Fruit fly (Drosophila melanogaster) whole organism, wandering third instar larva: ENCODE data around the gene sea.

Source experiments
- Abd-B ChIP-seq: fragments of >200 bp; optimal IDR thresholded peaks from 2 replicates; lab custom pipeline; 2017; ENCODE audit warnings: missing biosample characterization, missing genetic modification characterization
- CG32264 ChIP-seq: fragments of 200-800 bp; sonication (Bioruptor generic); optimal IDR thresholded peaks from 2 replicates; lab custom pipeline; 2016; ENCODE audit warnings: missing biosample characterization, missing genetic modification characterization
- CG9705 ChIP-seq: fragments of 200-800 bp; sonication (Bioruptor generic); optimal IDR thresholded peaks from 2 replicates; lab custom pipeline; 2018; ENCODE audit warnings: missing biosample characterization, mild to moderate bottlenecking, missing genetic modification characterization
- Dfd ChIP-seq: fragments of >200 bp; optimal IDR thresholded peaks from 2 replicates; lab custom pipeline; 2017; ENCODE audit warnings: missing biosample characterization, missing genetic modification characterization
- Dif ChIP-seq: fragments of 200-275, 200-300 bp; sonication (Bioruptor generic); optimal IDR thresholded peaks from 2 replicates; lab custom pipeline; 2018; ENCODE audit warnings: missing biosample characterization, missing genetic modification characterization; ENCODE audit not compliant: partially characterized antibody
- GATAd ChIP-seq: sonication (Bioruptor generic); optimal IDR thresholded peaks from 2 replicates; lab custom pipeline; 2016; ENCODE audit warnings: missing biosample characterization, missing genetic modification characterization
- HLH106 ChIP-seq: fragments of 200-800 bp; optimal IDR thresholded peaks from 3 replicates; lab custom pipeline; 2019; ENCODE audit warnings: missing biosample characterization, mild to moderate bottlenecking, missing genetic modification characterization, moderate library complexity
- Hr78 ChIP-seq: fragments of >200 bp; optimal IDR thresholded peaks from 2 replicates; lab custom pipeline; 2017; ENCODE audit warnings: missing biosample characterization, missing genetic modification characterization
- Hr83 ChIP-seq: fragments of 200-300 bp; sonication (Bioruptor generic); optimal IDR thresholded peaks from 2 replicates; lab custom pipeline; 2016; ENCODE audit warnings: missing biosample characterization, mild to moderate bottlenecking, missing genetic modification characterization, moderate library complexity; ENCODE audit not compliant: poor library complexity, severe bottlenecking
- Jra ChIP-seq: sonication (Bioruptor generic); optimal IDR thresholded peaks from 2 replicates; lab custom pipeline; 2016; ENCODE audit warnings: missing biosample characterization, missing genetic modification characterization
- Mio ChIP-seq: sonication (Bioruptor generic); optimal IDR thresholded peaks from 2 replicates; lab custom pipeline; 2016; ENCODE audit warnings: missing biosample characterization, missing genetic modification characterization
- Myc ChIP-seq: fragments of >200 bp; optimal IDR thresholded peaks from 2 replicates; lab custom pipeline; 2017
- N ChIP-seq: fragments of >200 bp; optimal IDR thresholded peaks from 2 replicates; lab custom pipeline; 2018; ENCODE audit warnings: missing biosample characterization, missing external identifiers, missing genetic modification characterization
- Vsx2 ChIP-seq: fragments of 200-300, 225-300 bp; sonication (Bioruptor generic); optimal IDR thresholded peaks from 2 replicates; lab custom pipeline; 2018; ENCODE audit warnings: missing biosample characterization, missing genetic modification characterization; ENCODE audit not compliant: partially characterized antibody
- brk ChIP-seq: fragments of 200-800 bp; sonication (Bioruptor generic); optimal IDR thresholded peaks from 2 replicates; lab custom pipeline; 2016; ENCODE audit warnings: missing biosample characterization, mild to moderate bottlenecking, missing genetic modification characterization
- dl ChIP-seq, 2 experiments: fragments of 175-275, 200-275 bp in 1 of 2; fragments of 200-275 bp in 1 of 2; sonication (Bioruptor generic); optimal IDR thresholded peaks; lab custom pipeline; 2018; ENCODE audit warnings: mild to moderate bottlenecking in 2 of 2, missing biosample characterization in 2 of 2, missing genetic modification characterization in 2 of 2, moderate library complexity in 2 of 2; ENCODE audit not compliant: partially characterized antibody in 2 of 2, insufficient read depth in 1 of 2
- dmrt93B ChIP-seq: fragments of 200-800 bp; sonication (Bioruptor generic); optimal IDR thresholded peaks from 2 replicates; lab custom pipeline; 2018; ENCODE audit warnings: missing biosample characterization, mild to moderate bottlenecking, missing genetic modification characterization
- dsf ChIP-seq: sonication (Bioruptor generic); optimal IDR thresholded peaks from 2 replicates; lab custom pipeline; 2016; ENCODE audit warnings: missing biosample characterization, missing genetic modification characterization, borderline replicate concordance
- ey ChIP-seq: fragments of 200-800 bp; sonication (Bioruptor generic); optimal IDR thresholded peaks from 2 replicates; lab custom pipeline; 2016; ENCODE audit warnings: missing biosample characterization, missing genetic modification characterization
- psq ChIP-seq: fragments of 200-800 bp; sonication (Bioruptor generic); optimal IDR thresholded peaks from 3 replicates; lab custom pipeline; 2017; ENCODE audit warnings: missing biosample characterization, mild to moderate bottlenecking, missing genetic modification characterization, moderate library complexity
- rgr ChIP-seq: fragments of 200-800 bp; sonication (Bioruptor generic); optimal IDR thresholded peaks from 3 replicates; lab custom pipeline; 2016; ENCODE audit warnings: missing biosample characterization, mild to moderate bottlenecking, missing genetic modification characterization
- sage ChIP-seq: fragments of 200-800 bp; sonication (Bioruptor generic); optimal IDR thresholded peaks from 2 replicates; lab custom pipeline; 2016; ENCODE audit warnings: missing biosample characterization, mild to moderate bottlenecking, missing genetic modification characterization
- usp ChIP-seq: fragments of >200 bp; optimal IDR thresholded peaks from 2 replicates; lab custom pipeline; 2017; ENCODE audit warnings: missing biosample characterization, missing genetic modification characterization
- woc ChIP-seq: sonication (Bioruptor generic); optimal IDR thresholded peaks from 2 replicates; lab custom pipeline; 2016; ENCODE audit warnings: missing biosample characterization, mild to moderate bottlenecking, missing genetic modification characterization

sea gene

dm6 chr3R:11613252-11614036, 46.6 kb upstream of the sea start (continued):
- TF ChIP-seq Hr78 (GFP tag; lab: Kevin White, UChicago) (no peak), psq (GFP tag; lab: Kevin White, UChicago) (peak; percentile 40), Dfd (GFP tag; lab: Kevin White, UChicago) (no peak)

DNA sequence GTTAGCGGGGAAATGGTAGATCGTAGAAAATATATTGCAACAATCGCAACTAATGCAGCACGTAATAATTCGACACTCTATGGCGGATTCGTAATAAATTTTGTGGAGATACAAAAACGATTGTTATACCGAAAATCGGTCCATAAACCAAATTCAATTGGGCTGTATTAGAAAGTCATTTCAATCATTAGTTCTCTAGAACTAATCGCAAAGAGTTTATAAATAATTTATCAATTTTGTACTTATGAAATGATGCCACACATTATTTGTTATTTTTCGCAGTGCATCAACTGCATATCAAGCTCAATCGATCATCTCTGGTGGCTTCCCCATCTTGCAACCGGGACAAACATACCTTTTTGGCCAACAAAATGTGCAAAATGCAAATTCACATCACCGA, 45.6 kb upstream of the sea start:
- no peak for TF ChIP-seq HLH106
- TF ChIP-seq Hr83: no peak

- TF ChIP-seq brk (GFP tag; lab: Kevin White, UChicago): no peak
- no peak for TF ChIP-seq Hr83
- TF ChIP-seq CG9705 (GFP tag; lab: Kevin White, UChicago): no peak
- TF ChIP-seq Dif (GFP tag; lab: Kevin White, UChicago): no peak
- no peak for TF ChIP-seq Abd-B (GFP tag; lab: Kevin White, UChicago)
- no peak for TF ChIP-seq N (GFP tag; lab: Kevin White, UChicago)
- no peak for TF ChIP-seq dsf (GFP tag; lab: Kevin White, UChicago)
- TF ChIP-seq Hr78 (GFP tag; lab: Kevin White, UChicago): no peak
- no peak for TF ChIP-seq GATAd
- TF ChIP-seq sage (GFP tag; lab: Kevin White, UChicago): no peak
- TF ChIP-seq rgr (GFP tag; lab: Kevin White, UChicago): no peak
Measured at dm6 chr3R:11606679-11607078, 39.8 kb upstream of the sea start.

- TF ChIP-seq Vsx2 (peak; percentile 81), Dif (GFP tag; lab: Kevin White, UChicago) (peak; percentile 94), psq (GFP tag; lab: Kevin White, UChicago) (no peak), Jra (no peak), dl (GFP tag; optimal IDR thresholded peaks at IDR 0.05; lab: Kevin White, UChicago; ENCODE audit: insufficient read depth in 1 of 2, partially characterized antibody in 2 of 2) (peak; percentile 87 to 88)
Measured at dm6 chr3R:11604654-11605436, 38.0 kb upstream of the sea start.

dm6 chr3R:11603136-11603535, 36.3 kb upstream of the sea start:
- TF ChIP-seq Dif (GFP tag; lab: Kevin White, UChicago) (no peak), CG9705 (GFP tag; lab: Kevin White, UChicago) (no peak), dsf (GFP tag; lab: Kevin White, UChicago) (no peak), Vsx2 (no peak), ey (no peak), dmrt93B (no peak), Hr78 (GFP tag; lab: Kevin White, UChicago) (no peak), CG32264 (no peak), psq (GFP tag; lab: Kevin White, UChicago) (no peak), HLH106 (no peak), Myc (lab: Kevin White, UChicago) (no peak), usp (GFP tag; lab: Kevin White, UChicago) (no peak), Jra (no peak), Mio (GFP tag; lab: Kevin White, UChicago) (no peak)
- TF ChIP-seq, all 38 proteins: peak for 0

- TF ChIP-seq psq (GFP tag; lab: Kevin White, UChicago) (no peak), Hr78 (GFP tag; lab: Kevin White, UChicago) (no peak), woc (GFP tag; lab: Kevin White, UChicago) (no peak), brk (GFP tag; lab: Kevin White, UChicago) (no peak), rgr (GFP tag; lab: Kevin White, UChicago) (no peak)
- TF ChIP-seq, all 38 proteins: peak for 0
Measured at dm6 chr3R:11595523-11595922, 28.7 kb upstream of the sea start.
